Fruit fly (Drosophila melanogaster) whole organism: Measurements from ENCODE around the gene Gem2.

Experiments used
- CG8478 ChIP-seq: fragments of >200 bp; optimal IDR thresholded peaks from 2 replicates; lab custom pipeline; 2018; ENCODE audit warnings: inconsistent platforms
- Dll ChIP-seq: fragments of >200 bp; optimal IDR thresholded peaks from 2 replicates; lab custom pipeline; 2017
- EcR ChIP-seq, 2 experiments: fragments of >200 bp; optimal IDR thresholded peaks; 2 replicates each; lab custom pipeline; 2017; ENCODE audit warnings: missing biosample characterization in 2 of 2, missing genetic modification characterization in 2 of 2, missing genetic modification reagents in 2 of 2
- pan ChIP-seq: fragments of >200 bp; optimal IDR thresholded peaks from 2 replicates; lab custom pipeline; 2017
- psq ChIP-seq: fragments of >200 bp; optimal IDR thresholded peaks from 2 replicates; lab custom pipeline; 2017
- usp ChIP-seq: fragments of >200 bp; optimal IDR thresholded peaks from 2 replicates; lab custom pipeline; 2017; ENCODE audit warnings: missing biosample characterization, missing genetic modification characterization, mixed read lengths

Gene Gem2

dm6 chr3L:19092125-19093058, 7.8 kb downstream of the Gem2 start, which contains the start of gene MESR6:
MESR6 (plus strand) TSS chr3L:19092670.
- peak; percentile 93 to 97 for TF ChIP-seq EcR (GFP tag; optimal IDR thresholded peaks at IDR 0.05; lab: Kevin White, UChicago)
- TF ChIP-seq pan (lab: Kevin White, UChicago) = no peak

- TF ChIP-seq CG8478 (lab: Kevin White, UChicago) (no peak), pan (lab: Kevin White, UChicago) (no peak), EcR (GFP tag; optimal IDR thresholded peaks at IDR 0.05; lab: Kevin White, UChicago) (no peak), usp (GFP tag; lab: Kevin White, UChicago) (no peak), psq (lab: Kevin White, UChicago) (no peak), Dll (no peak)
Measured at dm6 chr3L:19091423-19092124, 8.6 kb downstream of the Gem2 start.

dm6 chr3L:19089120-19089519, 11.0 kb downstream of the Gem2 start:
- TF ChIP-seq EcR (GFP tag; optimal IDR thresholded peaks at IDR 0.05; lab: Kevin White, UChicago) (no peak), psq (lab: Kevin White, UChicago) (no peak), Dll (no peak), usp (GFP tag; lab: Kevin White, UChicago) (no peak), CG8478 (lab: Kevin White, UChicago) (no peak)

- TF ChIP-seq psq (lab: Kevin White, UChicago) = no peak
- TF ChIP-seq usp (GFP tag; lab: Kevin White, UChicago) = no peak
- no peak for TF ChIP-seq EcR (GFP tag; optimal IDR thresholded peaks at IDR 0.05; lab: Kevin White, UChicago)
- no peak for TF ChIP-seq CG8478 (lab: Kevin White, UChicago)
- TF ChIP-seq pan (lab: Kevin White, UChicago) = no peak
- TF ChIP-seq Dll = no peak
Measured at dm6 chr3L:19087369-19088275, 12.5 kb downstream of the Gem2 start.

dm6 chr3L:19086364-19087200, 13.6 kb downstream of the Gem2 start, which contains the start of gene Mkp3:
Mkp3 (minus strand) TSS chr3L:19086426.
- TF ChIP-seq Dll (peak; percentile 73), psq (lab: Kevin White, UChicago) (no peak)

- no peak for TF ChIP-seq psq (lab: Kevin White, UChicago)
- no peak for TF ChIP-seq pan (lab: Kevin White, UChicago)
- no peak for TF ChIP-seq Dll
- TF ChIP-seq EcR (GFP tag; optimal IDR thresholded peaks at IDR 0.05; lab: Kevin White, UChicago) = no peak
- no peak for TF ChIP-seq usp (GFP tag; lab: Kevin White, UChicago)
- no peak for TF ChIP-seq CG8478 (lab: Kevin White, UChicago)
Measured at dm6 chr3L:19085688-19086363, 14.3 kb downstream of the Gem2 start.

dm6 chr3L:19083126-19083525, 17.0 kb downstream of the Gem2 start:
- TF ChIP-seq Dll (no peak), psq (lab: Kevin White, UChicago) (no peak), pan (lab: Kevin White, UChicago) (no peak), usp (GFP tag; lab: Kevin White, UChicago) (no peak), EcR (GFP tag; optimal IDR thresholded peaks at IDR 0.05; lab: Kevin White, UChicago) (no peak), CG8478 (lab: Kevin White, UChicago) (no peak)

dm6 chr3L:19080926-19081700, 19.1 kb downstream of the Gem2 start:
- peak; percentile 61 to 91 for TF ChIP-seq EcR (GFP tag; optimal IDR thresholded peaks at IDR 0.05; lab: Kevin White, UChicago)
- no peak for TF ChIP-seq psq (lab: Kevin White, UChicago)

- TF ChIP-seq Dll = no peak
- no peak for TF ChIP-seq usp (GFP tag; lab: Kevin White, UChicago)
- no peak for TF ChIP-seq psq (lab: Kevin White, UChicago)
- TF ChIP-seq CG8478 (lab: Kevin White, UChicago) = no peak
- TF ChIP-seq EcR (GFP tag; optimal IDR thresholded peaks at IDR 0.05; lab: Kevin White, UChicago) = no peak
- no peak for TF ChIP-seq pan (lab: Kevin White, UChicago)
Measured at dm6 chr3L:19079798-19080691, 20.1 kb downstream of the Gem2 start.
